Fruit fly (Drosophila melanogaster): Measurements from ENCODE around the gene CG6999.

CG6999 gene

DNA sequence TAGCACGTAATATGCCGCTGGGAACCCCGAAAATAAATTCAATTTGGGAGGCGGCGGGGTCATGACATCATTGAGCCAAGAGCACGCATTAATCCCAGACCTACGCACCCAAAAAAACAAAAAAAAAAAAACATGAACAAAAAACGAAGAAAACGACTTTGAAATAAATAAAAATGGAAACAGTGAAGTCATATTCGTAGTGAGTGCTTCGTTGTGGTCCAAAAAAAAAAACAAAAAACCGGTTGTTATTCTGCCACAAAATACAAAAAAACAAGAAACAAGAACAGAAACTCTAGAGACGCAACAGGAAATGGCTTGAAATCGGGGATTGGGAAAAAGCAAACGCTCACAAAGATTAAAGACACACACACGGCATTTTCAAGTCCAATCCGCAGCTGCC, 10.6 kb upstream of the CG6999 start:
- no peak for TF ChIP-seq CG9705 (GFP tag; optimal IDR thresholded peaks at IDR 0.05)
- TF ChIP-seq Rel (GFP tag; optimal IDR thresholded peaks at IDR 0.05), result no peak
- peak; percentile 69 for TF ChIP-seq Rel (tag; optimal IDR thresholded peaks at IDR 0.05)

DNA sequence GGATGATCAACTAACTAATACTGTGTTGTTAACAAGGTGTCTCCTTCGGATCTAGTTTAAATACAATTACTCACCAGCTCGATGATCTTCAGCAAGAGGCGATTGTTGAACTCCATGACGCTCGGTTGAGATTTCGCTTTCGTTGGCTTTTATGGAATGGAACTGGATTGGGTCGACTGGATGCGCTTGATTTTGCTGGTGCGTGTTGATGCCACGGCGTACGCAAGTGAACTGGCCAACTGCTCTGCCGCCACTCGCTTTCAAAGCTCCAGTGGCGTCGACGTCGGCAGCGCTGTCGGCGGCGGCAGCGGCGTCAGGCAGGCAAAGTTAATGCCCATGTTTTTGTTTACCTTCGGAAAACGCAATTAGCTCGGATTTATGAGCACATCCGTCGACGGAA, 9.9 kb upstream of the CG6999 start, which contains the start of gene CG44325:
Gene CG44325, minus strand, starts transcription at position 237 of the 400 bp plus-strand sequence.
- TF ChIP-seq Jra (GFP tag; optimal IDR thresholded peaks at IDR 0.05) (peak; percentile 23), Dfd (GFP tag; optimal IDR thresholded peaks at IDR 0.05) (no peak), Abd-B (GFP tag; optimal IDR thresholded peaks at IDR 0.05) (no peak), dl (GFP tag; optimal IDR thresholded peaks at IDR 0.05; ENCODE audit: insufficient read depth in 1 of 2, partially characterized antibody in 2 of 2) (no peak), Vsx2 (GFP tag; optimal IDR thresholded peaks at IDR 0.05; ENCODE audit: partially characterized antibody) (no peak), woc (GFP tag; optimal IDR thresholded peaks at IDR 0.05) (no peak), rgr (GFP tag; optimal IDR thresholded peaks at IDR 0.05) (peak; percentile 40), CG9705 (GFP tag; optimal IDR thresholded peaks at IDR 0.05) (no peak), pan (optimal IDR thresholded peaks at IDR 0.05) (no peak), N (GFP tag; optimal IDR thresholded peaks at IDR 0.05) (no peak), GATAd (GFP tag; optimal IDR thresholded peaks at IDR 0.05) (no peak), jim (GFP tag; optimal IDR thresholded peaks at IDR 0.05) (no peak), CG32264 (GFP tag; optimal IDR thresholded peaks at IDR 0.05) (no peak), sv (GFP tag; optimal IDR thresholded peaks at IDR 0.05) (no peak), Rel (GFP tag; optimal IDR thresholded peaks at IDR 0.05) (no peak), Rel (tag; optimal IDR thresholded peaks at IDR 0.05) (peak; percentile 42), tai (GFP tag; optimal IDR thresholded peaks at IDR 0.05) (no peak), Dif (GFP tag; optimal IDR thresholded peaks at IDR 0.05; ENCODE audit: partially characterized antibody) (peak; percentile 59), HLH106 (tag; optimal IDR thresholded peaks at IDR 0.05) (peak; percentile 9), ey (GFP tag; optimal IDR thresholded peaks at IDR 0.05) (no peak), sage (GFP tag; optimal IDR thresholded peaks at IDR 0.05) (no peak), brk (GFP tag; optimal IDR thresholded peaks at IDR 0.05) (no peak), Hnf4 (GFP tag; optimal IDR thresholded peaks at IDR 0.05) (no peak), h (GFP tag; optimal IDR thresholded peaks at IDR 0.05) (peak; percentile 52), fru (GFP tag; optimal IDR thresholded peaks at IDR 0.05) (peak; percentile 39), Mio (GFP tag; optimal IDR thresholded peaks at IDR 0.05) (no peak), Sp1 (GFP tag; optimal IDR thresholded peaks at IDR 0.05) (peak; percentile 43), Hr83 (GFP tag; optimal IDR thresholded peaks at IDR 0.05; ENCODE audit: poor library complexity, severe bottlenecking) (peak; percentile 56), CrebA (GFP tag; optimal IDR thresholded peaks at IDR 0.05; ENCODE audit: borderline replicate concordance) (no peak), foxo (GFP tag; optimal IDR thresholded peaks at IDR 0.05) (no peak), lola (GFP tag; optimal IDR thresholded peaks at IDR 0.05) (no peak), dsf (GFP tag; optimal IDR thresholded peaks at IDR 0.05; ENCODE audit: borderline replicate concordance) (no peak), dmrt93B (GFP tag; optimal IDR thresholded peaks at IDR 0.05) (no peak), Hr78 (GFP tag; optimal IDR thresholded peaks at IDR 0.05) (no peak), OdsH (GFP tag; optimal IDR thresholded peaks at IDR 0.05) (no peak), psq (GFP tag; optimal IDR thresholded peaks at IDR 0.05) (no peak), br (GFP tag; optimal IDR thresholded peaks at IDR 0.05) (peak; percentile 29), usp (GFP tag; optimal IDR thresholded peaks at IDR 0.05) (no peak), Myc (optimal IDR thresholded peaks at IDR 0.05) (no peak)

DNA sequence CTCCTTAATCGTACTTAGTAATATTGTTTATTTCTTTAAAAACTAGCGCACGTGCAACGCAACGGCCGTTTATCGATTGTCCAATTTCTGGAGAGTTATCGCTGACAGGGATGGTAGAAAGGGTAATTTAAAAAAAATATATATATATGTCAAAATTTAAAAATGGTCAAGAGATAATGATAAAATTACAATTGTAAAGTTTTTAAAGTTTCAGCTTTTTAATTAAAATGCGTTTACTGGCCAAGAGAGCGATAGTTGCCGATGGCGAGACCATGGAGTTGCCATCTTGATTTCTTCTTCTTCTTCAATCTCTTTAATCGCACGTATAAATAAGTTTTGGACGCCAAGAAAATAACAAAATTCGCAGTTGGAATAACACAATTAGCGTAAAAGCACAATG, 7.2 kb upstream of the CG6999 start, which contains the start of the genes CG7246 and HP1b:
Gene CG7246, minus strand, starts transcription at position 96 of the 400 bp plus-strand sequence.
Gene HP1b, plus strand, starts transcription at position 102 of the 400 bp plus-strand sequence.
- TF ChIP-seq pan (optimal IDR thresholded peaks at IDR 0.05) (no peak), psq (GFP tag; optimal IDR thresholded peaks at IDR 0.05) (peak; percentile 60), Hr83 (GFP tag; optimal IDR thresholded peaks at IDR 0.05; ENCODE audit: poor library complexity, severe bottlenecking) (no peak), dl (GFP tag; optimal IDR thresholded peaks at IDR 0.05; ENCODE audit: insufficient read depth in 1 of 2, partially characterized antibody in 2 of 2) (no peak), lola (GFP tag; optimal IDR thresholded peaks at IDR 0.05) (no peak), ey (GFP tag; optimal IDR thresholded peaks at IDR 0.05) (peak; percentile 52), tai (GFP tag; optimal IDR thresholded peaks at IDR 0.05) (no peak), OdsH (GFP tag; optimal IDR thresholded peaks at IDR 0.05) (peak; percentile 67), sv (GFP tag; optimal IDR thresholded peaks at IDR 0.05) (peak; percentile 57), dmrt93B (GFP tag; optimal IDR thresholded peaks at IDR 0.05) (peak; percentile 32), rgr (GFP tag; optimal IDR thresholded peaks at IDR 0.05) (peak; percentile 78), Dfd (GFP tag; optimal IDR thresholded peaks at IDR 0.05) (no peak), Dif (GFP tag; optimal IDR thresholded peaks at IDR 0.05; ENCODE audit: partially characterized antibody) (no peak), CrebA (GFP tag; optimal IDR thresholded peaks at IDR 0.05; ENCODE audit: borderline replicate concordance) (no peak), br (GFP tag; optimal IDR thresholded peaks at IDR 0.05) (peak; percentile 49), sage (GFP tag; optimal IDR thresholded peaks at IDR 0.05) (peak; percentile 70), jim (GFP tag; optimal IDR thresholded peaks at IDR 0.05) (no peak), h (GFP tag; optimal IDR thresholded peaks at IDR 0.05) (peak; percentile 78), HLH106 (tag; optimal IDR thresholded peaks at IDR 0.05) (peak; percentile 80), woc (GFP tag; optimal IDR thresholded peaks at IDR 0.05) (peak; percentile 57), Jra (GFP tag; optimal IDR thresholded peaks at IDR 0.05) (peak; percentile 6), brk (GFP tag; optimal IDR thresholded peaks at IDR 0.05) (no peak), Mio (GFP tag; optimal IDR thresholded peaks at IDR 0.05) (no peak), GATAd (GFP tag; optimal IDR thresholded peaks at IDR 0.05) (no peak), Hnf4 (GFP tag; optimal IDR thresholded peaks at IDR 0.05) (peak; percentile 76), Sp1 (GFP tag; optimal IDR thresholded peaks at IDR 0.05) (peak; percentile 69), fru (GFP tag; optimal IDR thresholded peaks at IDR 0.05) (peak; percentile 76), Hr78 (GFP tag; optimal IDR thresholded peaks at IDR 0.05) (no peak), Vsx2 (GFP tag; optimal IDR thresholded peaks at IDR 0.05; ENCODE audit: partially characterized antibody) (no peak), N (GFP tag; optimal IDR thresholded peaks at IDR 0.05) (no peak), Rel (GFP tag; optimal IDR thresholded peaks at IDR 0.05) (no peak), Rel (tag; optimal IDR thresholded peaks at IDR 0.05) (peak; percentile 41), Myc (optimal IDR thresholded peaks at IDR 0.05) (no peak), foxo (GFP tag; optimal IDR thresholded peaks at IDR 0.05) (peak in 1 of 2 experiments; percentile 86), usp (GFP tag; optimal IDR thresholded peaks at IDR 0.05) (no peak), Abd-B (GFP tag; optimal IDR thresholded peaks at IDR 0.05) (no peak), CG9705 (GFP tag; optimal IDR thresholded peaks at IDR 0.05) (peak; percentile 34), CG32264 (GFP tag; optimal IDR thresholded peaks at IDR 0.05) (peak; percentile 26), dsf (GFP tag; optimal IDR thresholded peaks at IDR 0.05; ENCODE audit: borderline replicate concordance) (peak; percentile 28)

Data from whole organism, wandering third instar larva.